Worm (Caenorhabditis elegans) whole organism, L1 larva: ENCODE data around the gene C09F5.1.

ENCODE experiments used
- C04F5.9 ChIP-seq: sonication (generic microtip); optimal IDR thresholded peaks from 2 replicates; lab custom pipeline; 2016; ENCODE audit warnings: missing genetic modification characterization, missing compliant biosample characterization
- C16A3.4 ChIP-seq: fragments of 150-350 bp; optimal IDR thresholded peaks from 2 replicates; lab custom pipeline; 2014; ENCODE audit warnings: missing biosample characterization, missing genetic modification characterization
- Y116A8C.19 ChIP-seq: sonication (generic microtip); optimal IDR thresholded peaks from 2 replicates; lab custom pipeline; 2016; ENCODE audit warnings: missing compliant biosample characterization, missing genetic modification characterization, borderline replicate concordance
- ama-1 ChIP-seq: fragments of 150-350 bp; optimal IDR thresholded peaks from 2 replicates; lab custom pipeline; 2014
- blmp-1 ChIP-seq: fragments of 150-350 bp; optimal IDR thresholded peaks from 2 replicates; lab custom pipeline; 2014; ENCODE audit warnings: missing biosample characterization, missing genetic modification characterization
- ceh-63 ChIP-seq: fragments of 200-800 bp; sonication (Bioruptor generic); optimal IDR thresholded peaks from 2 replicates; lab custom pipeline; 2018; ENCODE audit warnings: mild to moderate bottlenecking, missing genetic modification characterization, missing compliant biosample characterization
- ceh-82 ChIP-seq, 3 experiments: fragments of 150-350 bp in 1 of 3; sonication (generic microtip) in 2 of 3; optimal IDR thresholded peaks; 2 replicates each; lab custom pipeline; 2014 to 2017; ENCODE audit warnings: missing biosample characterization in 3 of 3, missing genetic modification characterization in 3 of 3
- ces-1 ChIP-seq: fragments of 150-350 bp; optimal IDR thresholded peaks from 2 replicates; lab custom pipeline; 2014; ENCODE audit warnings: missing biosample characterization, missing genetic modification reagents, missing genetic modification characterization
- efl-1 ChIP-seq, 4 experiments: fragments of 150-350 bp; optimal IDR thresholded peaks in 3 of 4; peaks in 1 of 4; 1 replicate in 1 of 4; 2 replicates in 3 of 4; lab custom pipeline; 2014; ENCODE audit warnings: missing biosample characterization in 2 of 4, missing genetic modification characterization in 2 of 4, missing genetic modification reagents in 2 of 4
- egl-27 ChIP-seq, 2 experiments: fragments of 150-350 bp in 1 of 2; sonication (generic microtip); optimal IDR thresholded peaks; 3 replicates each; lab custom pipeline; 2017 to 2018; ENCODE audit warnings: missing biosample characterization in 2 of 2, missing genetic modification characterization in 2 of 2, missing genetic modification reagents in 2 of 2
- elt-3 ChIP-seq, 6 experiments: fragments of 150-350 bp in 1 of 6; sonication (generic microtip); optimal IDR thresholded peaks; 2 replicates each; lab custom pipeline; 2017 to 2018; ENCODE audit warnings: missing biosample characterization in 6 of 6, missing genetic modification characterization in 6 of 6, inconsistent platforms in 1 of 6
- ets-5 ChIP-seq: fragments of 200-800 bp; sonication (Bioruptor generic); IDR thresholded peaks from 2 replicates; pipeline ENCODE4 v1.3.6; 2022; ENCODE audit warnings: missing genetic modification characterization, missing compliant biosample characterization
- fos-1 ChIP-seq: fragments of 150-350 bp; optimal IDR thresholded peaks from 2 replicates; lab custom pipeline; 2014; ENCODE audit warnings: missing biosample characterization, missing genetic modification characterization
- grh-1 ChIP-seq: fragments of 200-800 bp; sonication (Bioruptor generic); IDR thresholded peaks from 2 replicates; pipeline ENCODE4 v1.3.6; 2022; ENCODE audit warnings: missing genetic modification reagents, missing genetic modification characterization, missing compliant biosample characterization
- hpl-2 ChIP-seq: fragments of 150-350 bp; optimal IDR thresholded peaks from 2 replicates; lab custom pipeline; 2014; ENCODE audit warnings: missing biosample characterization, missing genetic modification reagents, missing genetic modification characterization
- irx-1 ChIP-seq: sonication (generic microtip); optimal IDR thresholded peaks from 2 replicates; lab custom pipeline; 2016; ENCODE audit warnings: missing genetic modification characterization, missing compliant biosample characterization
- lin-14 ChIP-seq: fragments of 200-800 bp; sonication (Bioruptor generic); optimal IDR thresholded peaks from 2 replicates; lab custom pipeline; 2018; ENCODE audit warnings: mild to moderate bottlenecking, missing genetic modification characterization, moderate library complexity, missing compliant biosample characterization
- lin-15B ChIP-seq: fragments of 150-350 bp; sonication (generic microtip); optimal IDR thresholded peaks from 3 replicates; lab custom pipeline; 2014; ENCODE audit warnings: missing biosample characterization, missing genetic modification characterization
- lin-35 ChIP-seq, 2 experiments: fragments of 150-350 bp; optimal IDR thresholded peaks; 2 replicates each; lab custom pipeline; 2014; ENCODE audit warnings: missing biosample characterization in 2 of 2, missing genetic modification characterization in 2 of 2, missing genetic modification reagents in 2 of 2
- lin-39 ChIP-seq: fragments of 150-350 bp; optimal IDR thresholded peaks from 2 replicates; lab custom pipeline; 2014; ENCODE audit warnings: missing biosample characterization, missing genetic modification reagents, missing genetic modification characterization
- lsy-2 ChIP-seq, 2 experiments: fragments of 150-350 bp; optimal IDR thresholded peaks; 2 replicates each; lab custom pipeline; 2014; ENCODE audit warnings: missing biosample characterization in 2 of 2, missing genetic modification characterization in 2 of 2
- mef-2 ChIP-seq: fragments of 150-350 bp; optimal IDR thresholded peaks from 2 replicates; lab custom pipeline; 2014; ENCODE audit warnings: missing biosample characterization, missing genetic modification characterization
- nhr-11 ChIP-seq: fragments of 150-350 bp; optimal IDR thresholded peaks from 2 replicates; lab custom pipeline; 2014; ENCODE audit warnings: missing biosample characterization, missing genetic modification characterization
- nhr-19 ChIP-seq: fragments of 200-800 bp; sonication (Bioruptor generic); conservative IDR thresholded peaks from 2 replicates; pipeline ENCODE4 v1.3.6; 2022; ENCODE audit warnings: missing genetic modification characterization, missing compliant biosample characterization
- nhr-20 ChIP-seq: sonication (generic microtip); optimal IDR thresholded peaks from 2 replicates; lab custom pipeline; 2016; ENCODE audit warnings: mild to moderate bottlenecking, missing genetic modification characterization, missing compliant biosample characterization
- nhr-237 ChIP-seq: fragments of 150-350 bp; optimal IDR thresholded peaks from 2 replicates; lab custom pipeline; 2014; ENCODE audit warnings: missing biosample characterization, missing genetic modification characterization
- nhr-47 ChIP-seq: sonication (generic microtip); optimal IDR thresholded peaks from 2 replicates; lab custom pipeline; 2016; ENCODE audit warnings: mild to moderate bottlenecking, missing genetic modification characterization, moderate library complexity, missing compliant biosample characterization
- nhr-71 ChIP-seq: sonication (generic microtip); optimal IDR thresholded peaks from 2 replicates; lab custom pipeline; 2016; ENCODE audit warnings: mild to moderate bottlenecking, missing genetic modification characterization, moderate library complexity, missing compliant biosample characterization
- nhr-76 ChIP-seq: sonication (generic microtip); optimal IDR thresholded peaks from 2 replicates; lab custom pipeline; 2017; ENCODE audit warnings: missing biosample characterization, missing genetic modification characterization
- nhr-84 ChIP-seq: sonication (generic microtip); optimal IDR thresholded peaks from 2 replicates; lab custom pipeline; 2017; ENCODE audit warnings: missing biosample characterization, missing genetic modification characterization
- nhr-85 ChIP-seq: sonication (generic microtip); peaks from one replicate; lab custom pipeline; 2016; ENCODE audit warnings: missing genetic modification characterization, inconsistent platforms, missing compliant biosample characterization
- nhr-90 ChIP-seq: sonication (generic microtip); optimal IDR thresholded peaks from 2 replicates; lab custom pipeline; 2016; ENCODE audit warnings: mild to moderate bottlenecking, missing genetic modification characterization, missing compliant biosample characterization; ENCODE audit not compliant: poor library complexity
- pqm-1 ChIP-seq: sonication (generic microtip); optimal IDR thresholded peaks from 3 replicates; lab custom pipeline; 2017; ENCODE audit warnings: missing biosample characterization, missing genetic modification characterization
- rnt-1 ChIP-seq: sonication (generic microtip); optimal IDR thresholded peaks from 2 replicates; lab custom pipeline; 2016; ENCODE audit warnings: mild to moderate bottlenecking, missing genetic modification characterization, moderate library complexity, missing compliant biosample characterization
- skn-1 ChIP-seq: fragments of 150-350 bp; optimal IDR thresholded peaks from 2 replicates; lab custom pipeline; 2014; ENCODE audit warnings: missing biosample characterization, missing genetic modification characterization
- snpc-4 ChIP-seq: fragments of 150-350 bp; optimal IDR thresholded peaks from 2 replicates; lab custom pipeline; 2014; ENCODE audit warnings: missing biosample characterization, missing genetic modification characterization
- snu-23 ChIP-seq: sonication (generic microtip); optimal IDR thresholded peaks from 2 replicates; lab custom pipeline; 2016; ENCODE audit warnings: missing genetic modification characterization, missing compliant biosample characterization
- sox-4 ChIP-seq: sonication (generic microtip); optimal IDR thresholded peaks from 2 replicates; lab custom pipeline; 2016; ENCODE audit warnings: missing genetic modification characterization, missing compliant biosample characterization
- swsn-7 ChIP-seq: sonication (generic microtip); optimal IDR thresholded peaks from 2 replicates; lab custom pipeline; 2016; ENCODE audit warnings: missing genetic modification characterization, missing compliant biosample characterization
- unc-86 ChIP-seq: sonication (generic microtip); optimal IDR thresholded peaks from 2 replicates; lab custom pipeline; 2016; ENCODE audit warnings: missing genetic modification characterization, missing compliant biosample characterization
- vab-15 ChIP-seq: sonication (generic microtip); optimal IDR thresholded peaks from 2 replicates; lab custom pipeline; 2017; ENCODE audit warnings: missing genotype, mild to moderate bottlenecking, missing genetic modification characterization, missing compliant biosample characterization
- xbp-1 ChIP-seq: sonication (generic microtip); optimal IDR thresholded peaks from 2 replicates; lab custom pipeline; 2016; ENCODE audit warnings: missing genetic modification characterization, missing compliant biosample characterization
- ztf-11 ChIP-seq, 2 experiments: sonication (generic microtip); optimal IDR thresholded peaks; 2 replicates each; lab custom pipeline; 2016 to 2017; ENCODE audit warnings: missing genetic modification characterization in 2 of 2, missing biosample characterization in 1 of 2, missing compliant biosample characterization in 1 of 2

C09F5.1 gene

DNA sequence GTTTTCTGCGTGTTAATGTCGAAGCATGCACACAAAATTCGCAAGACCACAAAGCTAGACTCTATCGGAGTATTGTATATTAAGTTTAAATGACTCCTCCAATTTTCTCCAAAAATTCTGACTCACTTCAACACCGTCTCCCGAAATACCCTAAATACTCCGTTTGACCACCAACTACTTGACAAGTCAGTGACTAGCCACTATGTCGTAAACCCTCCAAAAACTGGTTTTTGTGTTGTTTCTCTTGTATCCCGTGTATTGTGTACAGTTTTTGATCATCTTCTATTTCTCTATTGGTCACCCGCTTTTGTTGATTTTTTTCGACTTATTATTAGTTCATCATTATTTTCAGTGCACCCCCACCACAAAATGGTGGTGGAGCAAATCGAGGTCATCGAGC, at the start of gene C09F5.1:
TSS of gene C09F5.1 (plus strand) at position 353 of the 400 bp plus-strand sequence.
- TF ChIP-seq egl-27 (tag; optimal IDR thresholded peaks at IDR 0.05; lab: Kevin White, UChicago) (no peak), blmp-1 (tag; lab: Kevin White, UChicago) (peak; percentile 66), efl-1 (optimal IDR thresholded peaks at IDR 0.05; lab: Kevin White, UChicago) (no peak), efl-1 (GFP tag; optimal IDR thresholded peaks at IDR 0.05 in 1 of 2; lab: Kevin White, UChicago) (peak in 1 of 2 experiments; percentile 45), elt-3 (tag; optimal IDR thresholded peaks at IDR 0.05; lab: Kevin White, UChicago) (peak in 2 of 6 experiments; percentile 34 to 35), nhr-84 (no peak), ztf-11 (tag; optimal IDR thresholded peaks at IDR 0.05; lab: Kevin White, UChicago) (no peak), nhr-11 (tag; lab: Kevin White, UChicago) (no peak), nhr-90 (peak; percentile 16), nhr-47 (tag; lab: Kevin White, UChicago) (peak; percentile 1), snu-23 (GFP tag; lab: Kevin White, UChicago) (peak; percentile 52), grh-1 (GFP tag; lab: Robert Waterston, UW) (peak; percentile 81), lsy-2 (tag; optimal IDR thresholded peaks at IDR 0.05; lab: Kevin White, UChicago) (peak in 1 of 2 experiments; percentile 16), nhr-85 (tag; lab: Kevin White, UChicago) (peak; percentile 60), C16A3.4 (peak; percentile 24), sox-4 (tag; lab: Kevin White, UChicago) (no peak), nhr-71 (peak; percentile 15), lin-14 (GFP tag; lab: Kevin White, UChicago) (peak; percentile 62), lin-35 (GFP tag; optimal IDR thresholded peaks at IDR 0.05; lab: Kevin White, UChicago) (peak in 1 of 2 experiments; percentile 37), nhr-20 (tag; lab: Kevin White, UChicago) (peak; percentile 18)

- TF ChIP-seq ceh-82 (tag; optimal IDR thresholded peaks at IDR 0.05; lab: Kevin White, UChicago) (no peak), ceh-63 (GFP tag; lab: Kevin White, UChicago) (no peak), vab-15 (no peak), nhr-85 (tag; lab: Kevin White, UChicago) (no peak), C16A3.4 (no peak), mef-2 (tag; lab: Kevin White, UChicago) (no peak), C04F5.9 (no peak), xbp-1 (tag; lab: Kevin White, UChicago) (no peak), Y116A8C.19 (tag; lab: Kevin White, UChicago) (no peak), elt-3 (tag; optimal IDR thresholded peaks at IDR 0.05; lab: Kevin White, UChicago) (no peak), lin-15B (tag; lab: Kevin White, UChicago) (no peak), nhr-76 (tag; lab: Kevin White, UChicago) (no peak), nhr-20 (tag; lab: Kevin White, UChicago) (no peak), hpl-2 (no peak), unc-86 (tag; lab: Kevin White, UChicago) (no peak), nhr-237 (tag; lab: Kevin White, UChicago) (no peak)
- TF ChIP-seq, all 84 proteins: peak for 0
These were observed 49.0 kb upstream of the C09F5.1 start, which contains the start of gene best-17 for ce11 chrIII:609549-609948. Gene best-17 (minus strand): TSS chrIII:609649.

ce11 chrIII:611900-612299, 46.6 kb upstream of the C09F5.1 start:
- TF ChIP-seq nhr-20 (tag; lab: Kevin White, UChicago) (no peak), lin-14 (GFP tag; lab: Kevin White, UChicago) (peak; percentile 53), swsn-7 (tag; lab: Kevin White, UChicago) (no peak)
- TF ChIP-seq, all 84 proteins: peak for 1

DNA sequence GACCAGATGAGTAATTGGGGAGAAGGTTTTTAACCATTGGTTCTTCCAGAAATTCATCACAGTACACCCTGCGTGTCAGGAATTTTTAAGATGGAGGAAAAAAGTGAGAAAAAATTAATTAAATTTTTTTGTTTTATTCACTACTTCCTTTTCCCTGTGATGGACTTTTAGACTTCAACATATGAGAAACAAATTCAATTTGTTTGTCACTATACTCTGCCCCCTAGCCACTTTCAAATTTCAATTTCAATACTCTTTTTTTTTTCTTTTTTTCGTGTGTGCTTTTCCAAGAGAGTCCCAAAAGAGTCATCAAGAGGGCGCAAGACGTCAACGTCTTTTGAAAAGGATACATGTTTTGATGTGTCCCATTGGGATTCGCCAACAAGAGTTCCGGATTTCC, 45.8 kb upstream of the C09F5.1 start:
- TF ChIP-seq ama-1 (lab: Kevin White, UChicago) = no peak
- no peak for TF ChIP-seq nhr-47 (tag; lab: Kevin White, UChicago)
- no peak for TF ChIP-seq skn-1 (tag; lab: Kevin White, UChicago)
- no peak for TF ChIP-seq nhr-19 (GFP tag; lab: Robert Waterston, UW)
- no peak for TF ChIP-seq pqm-1 (tag; lab: Kevin White, UChicago)
- no peak for TF ChIP-seq xbp-1 (tag; lab: Kevin White, UChicago)
- TF ChIP-seq lin-15B (tag; lab: Kevin White, UChicago) = no peak
- peak; percentile 57 for TF ChIP-seq lin-14 (GFP tag; lab: Kevin White, UChicago)
- no peak for TF ChIP-seq nhr-237 (tag; lab: Kevin White, UChicago)
- no peak for TF ChIP-seq snpc-4 (tag; lab: Kevin White, UChicago)
- no peak for TF ChIP-seq nhr-20 (tag; lab: Kevin White, UChicago)
- TF ChIP-seq nhr-11 (tag; lab: Kevin White, UChicago) = no peak
- no peak for TF ChIP-seq ceh-82 (tag; optimal IDR thresholded peaks at IDR 0.05; lab: Kevin White, UChicago)
- TF ChIP-seq ceh-63 (GFP tag; lab: Kevin White, UChicago) = no peak
- no peak for TF ChIP-seq efl-1 (optimal IDR thresholded peaks at IDR 0.05; lab: Kevin White, UChicago)
- peak in 1 of 2 experiments; percentile 2 for TF ChIP-seq efl-1 (GFP tag; optimal IDR thresholded peaks at IDR 0.05 in 1 of 2; lab: Kevin White, UChicago)
- peak; percentile 55 for TF ChIP-seq nhr-85 (tag; lab: Kevin White, UChicago)
- TF ChIP-seq C04F5.9 = no peak
- TF ChIP-seq lin-39 (tag; lab: Kevin White, UChicago) = no peak
- no peak for TF ChIP-seq rnt-1 (tag; lab: Kevin White, UChicago)
- no peak for TF ChIP-seq irx-1 (tag; lab: Kevin White, UChicago)
- peak; percentile 21 for TF ChIP-seq ces-1
- TF ChIP-seq fos-1 (tag; lab: Kevin White, UChicago) = no peak
- TF ChIP-seq ets-5 (GFP tag; lab: Robert Waterston, UW) = no peak
- TF ChIP-seq grh-1 (GFP tag; lab: Robert Waterston, UW) = no peak
